Worm (Caenorhabditis elegans): ENCODE results near the gene pqn-62.

ce11 chrX:5207819-5208218 lies 11.9 kb downstream of the pqn-62 start:
- TF ChIP-seq nhr-77 (tag; optimal IDR thresholded peaks at IDR 0.05) (no peak), nhr-11 (tag; optimal IDR thresholded peaks at IDR 0.05) (no peak), ztf-11 (tag; optimal IDR thresholded peaks at IDR 0.05) (no peak)

Measured in whole organism, L1 larva.